Fruit fly (Drosophila melanogaster): ENCODE data around the gene isoQC.

DNA sequence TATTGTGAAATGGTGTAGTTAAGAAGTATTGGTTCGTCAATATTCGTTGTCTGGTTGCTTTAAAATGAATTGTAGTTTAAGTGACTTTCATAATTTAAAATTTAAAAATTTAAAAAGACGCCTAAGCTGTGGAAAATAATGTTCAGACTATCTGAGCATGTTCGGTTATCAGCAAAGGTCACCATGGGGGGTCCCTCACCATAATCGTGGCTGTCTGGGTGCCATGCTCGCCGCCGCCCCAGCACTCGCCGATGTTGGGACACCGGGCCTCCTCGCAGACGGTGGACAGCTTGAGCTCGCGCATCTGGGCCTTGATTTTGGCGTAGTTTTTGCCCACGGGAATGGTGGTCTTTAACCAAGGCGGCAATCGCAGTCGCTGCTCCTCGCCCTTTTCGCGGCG lies 42.6 kb upstream of the isoQC start:
- no peak for TF ChIP-seq psq (optimal IDR thresholded peaks at IDR 0.05)
- no peak for TF ChIP-seq h (optimal IDR thresholded peaks at IDR 0.05)
